Worm (Caenorhabditis elegans) whole organism, mixed stage, embryonic: Measurements from ENCODE around the gene F35H10.5.

Source experiments
- M03D4.4 ChIP-seq: sonication (generic microtip); optimal IDR thresholded peaks from 2 replicates; lab custom pipeline; 2017; ENCODE audit warnings: mild to moderate bottlenecking, missing genetic modification characterization, missing compliant biosample characterization
- bed-3 ChIP-seq: fragments of 200-800 bp; sonication (Bioruptor generic); optimal IDR thresholded peaks from 3 replicates; lab custom pipeline; 2018; ENCODE audit warnings: mild to moderate bottlenecking, missing genetic modification characterization, moderate library complexity, missing compliant biosample characterization
- blmp-1 ChIP-seq: fragments of 150-350 bp; optimal IDR thresholded peaks from 2 replicates; lab custom pipeline; 2014; ENCODE audit warnings: missing biosample characterization, missing genetic modification characterization
- ceh-39 ChIP-seq: fragments of 150-350 bp; optimal IDR thresholded peaks from 2 replicates; lab custom pipeline; 2014; ENCODE audit warnings: missing biosample characterization, missing genetic modification characterization
- ceh-43 ChIP-seq: fragments of 200-800 bp; sonication (Bioruptor generic); optimal IDR thresholded peaks from 2 replicates; lab custom pipeline; 2018; ENCODE audit warnings: mild to moderate bottlenecking, missing genetic modification characterization, moderate library complexity, missing compliant biosample characterization
- ceh-83 ChIP-seq: fragments of 200-800 bp; sonication (Bioruptor generic); optimal IDR thresholded peaks from 2 replicates; lab custom pipeline; 2018; ENCODE audit warnings: mild to moderate bottlenecking, missing genetic modification characterization, missing compliant biosample characterization
- ces-1 ChIP-seq: fragments of 150-350 bp; optimal IDR thresholded peaks from 2 replicates; lab custom pipeline; 2014; ENCODE audit warnings: missing biosample characterization, missing genetic modification reagents, missing genetic modification characterization
- drap-1 ChIP-seq: fragments of 200-800 bp; sonication (Bioruptor generic); optimal IDR thresholded peaks from 3 replicates; lab custom pipeline; 2018; ENCODE audit warnings: mild to moderate bottlenecking, missing genetic modification characterization, missing compliant biosample characterization
- elt-1 ChIP-seq: sonication (generic microtip); optimal IDR thresholded peaks from 2 replicates; lab custom pipeline; 2017; ENCODE audit warnings: missing genetic modification characterization, mild to moderate bottlenecking, missing compliant biosample characterization, antibody characterized with exemption, moderate library complexity, borderline replicate concordance; ENCODE audit not compliant: insufficient read depth
- elt-3 ChIP-seq: fragments of 150-350 bp; optimal IDR thresholded peaks from 2 replicates; lab custom pipeline; 2014; ENCODE audit warnings: missing biosample characterization, missing genetic modification characterization
- flh-1 ChIP-seq: fragments of 200-800 bp; sonication (Bioruptor generic); optimal IDR thresholded peaks from 2 replicates; lab custom pipeline; 2018; ENCODE audit warnings: mild to moderate bottlenecking, missing genetic modification characterization, moderate library complexity, missing compliant biosample characterization
- ham-2 ChIP-seq: fragments of 200-800 bp; sonication (Bioruptor generic); optimal IDR thresholded peaks from 2 replicates; lab custom pipeline; 2018; ENCODE audit warnings: mild to moderate bottlenecking, missing genetic modification characterization, missing compliant biosample characterization
- hlh-1 ChIP-seq: fragments of 150-350 bp; optimal IDR thresholded peaks from 2 replicates; lab custom pipeline; 2014; ENCODE audit warnings: missing biosample characterization, missing genetic modification reagents, missing genetic modification characterization
- lin-13 ChIP-seq: fragments of 150-350 bp; optimal IDR thresholded peaks from 2 replicates; lab custom pipeline; 2014; ENCODE audit warnings: missing biosample characterization, missing genetic modification characterization
- lin-32 ChIP-seq: fragments of 200-800 bp; sonication (Bioruptor generic); optimal IDR thresholded peaks from 2 replicates; lab custom pipeline; 2018; ENCODE audit warnings: mild to moderate bottlenecking, missing genetic modification characterization, missing compliant biosample characterization
- lsy-2 ChIP-seq: fragments of 150-350 bp; optimal IDR thresholded peaks from 2 replicates; lab custom pipeline; 2014; ENCODE audit warnings: missing biosample characterization, missing genetic modification characterization
- mab-5 ChIP-seq: fragments of 150-350 bp; optimal IDR thresholded peaks from 2 replicates; lab custom pipeline; 2014; ENCODE audit warnings: missing biosample characterization, missing genetic modification characterization
- mep-1 ChIP-seq: fragments of 150-350 bp; optimal IDR thresholded peaks from 2 replicates; lab custom pipeline; 2017; ENCODE audit warnings: missing biosample characterization, missing genetic modification reagents, missing genetic modification characterization, inconsistent platforms
- mls-2 ChIP-seq: sonication (generic microtip); optimal IDR thresholded peaks from 2 replicates; lab custom pipeline; 2016; ENCODE audit warnings: mild to moderate bottlenecking, missing genetic modification characterization, moderate library complexity, missing compliant biosample characterization
- nhr-12 ChIP-seq: fragments of 150-350 bp; optimal IDR thresholded peaks from 2 replicates; lab custom pipeline; 2014; ENCODE audit warnings: missing biosample characterization, missing genetic modification characterization
- nhr-2 ChIP-seq: fragments of 150-350 bp; optimal IDR thresholded peaks from 2 replicates; lab custom pipeline; 2014; ENCODE audit warnings: missing biosample characterization, missing genetic modification characterization
- nhr-237 ChIP-seq: fragments of 150-350 bp; optimal IDR thresholded peaks from 2 replicates; lab custom pipeline; 2014; ENCODE audit warnings: missing biosample characterization, missing genetic modification characterization
- nhr-28 ChIP-seq: fragments of 150-350 bp; optimal IDR thresholded peaks from 2 replicates; lab custom pipeline; 2014; ENCODE audit warnings: missing biosample characterization, missing genetic modification characterization
- nhr-76 ChIP-seq: sonication (generic microtip); optimal IDR thresholded peaks from 2 replicates; lab custom pipeline; 2017; ENCODE audit warnings: missing biosample characterization, missing genetic modification characterization
- pha-4 ChIP-seq: fragments of 150-350 bp; optimal IDR thresholded peaks from 2 replicates; lab custom pipeline; 2018; ENCODE audit warnings: missing biosample characterization, missing genetic modification reagents, missing genetic modification characterization
- sem-2 ChIP-seq: fragments of 200-800 bp; sonication (Bioruptor generic); optimal IDR thresholded peaks from 2 replicates; lab custom pipeline; 2018; ENCODE audit warnings: mild to moderate bottlenecking, missing genetic modification characterization, missing compliant biosample characterization
- snpc-4 ChIP-seq: fragments of 150-350 bp; optimal IDR thresholded peaks from 2 replicates; lab custom pipeline; 2014; ENCODE audit warnings: missing biosample characterization, missing genetic modification characterization
- sptf-1 ChIP-seq: sonication (generic microtip); optimal IDR thresholded peaks from 2 replicates; lab custom pipeline; 2017; ENCODE audit warnings: mild to moderate bottlenecking, missing genetic modification characterization, moderate library complexity, missing compliant biosample characterization
- tbx-8 ChIP-seq: fragments of 200-800 bp; sonication (Bioruptor generic); optimal IDR thresholded peaks from 2 replicates; lab custom pipeline; 2018; ENCODE audit warnings: mild to moderate bottlenecking, missing genetic modification characterization, moderate library complexity, missing compliant biosample characterization
- unc-120 ChIP-seq: sonication (generic microtip); optimal IDR thresholded peaks from 2 replicates; lab custom pipeline; 2017; ENCODE audit warnings: missing genetic modification characterization, missing compliant biosample characterization; ENCODE audit not compliant: poor library complexity, severe bottlenecking
- unc-39 ChIP-seq: fragments of 150-350 bp; optimal IDR thresholded peaks from 2 replicates; lab custom pipeline; 2014; ENCODE audit warnings: missing biosample characterization, missing genetic modification characterization
- unc-62 ChIP-seq: fragments of 150-350 bp; optimal IDR thresholded peaks from 2 replicates; lab custom pipeline; 2014; ENCODE audit warnings: missing biosample characterization, missing genetic modification reagents, missing genetic modification characterization
- zip-8 ChIP-seq: fragments of 150-350 bp; optimal IDR thresholded peaks from 2 replicates; lab custom pipeline; 2014; ENCODE audit warnings: missing biosample characterization, missing genetic modification characterization
- ztf-11 ChIP-seq: fragments of 150-350 bp; optimal IDR thresholded peaks from 2 replicates; lab custom pipeline; 2014; ENCODE audit warnings: missing biosample characterization, missing genetic modification characterization

The F35H10.5 gene

DNA sequence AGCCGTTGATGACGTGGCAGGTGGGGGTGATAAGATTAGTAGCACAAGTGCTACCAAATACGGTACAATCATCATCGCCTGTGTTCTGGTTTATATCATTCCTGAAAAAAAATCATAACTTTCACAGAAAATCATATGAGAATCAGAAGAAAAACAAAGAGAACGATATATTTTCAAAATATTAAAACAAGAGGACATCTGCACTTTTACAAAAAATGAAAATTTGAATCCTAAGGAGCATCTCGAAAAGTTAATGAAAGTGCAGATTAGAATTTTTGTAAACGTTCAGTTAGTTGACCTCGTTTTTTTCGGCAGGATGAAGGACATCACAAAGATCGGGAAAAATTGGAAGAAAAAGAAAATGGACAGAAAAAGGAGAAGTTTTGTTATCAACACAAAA, 12.3 kb downstream of the F35H10.5 start, which contains the start of gene F35H10.10:
Gene F35H10.10, minus strand, starts transcription at position 101 of the 400 bp plus-strand sequence.
- TF ChIP-seq ham-2 (GFP tag; lab: Kevin White, UChicago) = no peak
- no peak for TF ChIP-seq mls-2
- TF ChIP-seq blmp-1 = no peak
- TF ChIP-seq tbx-8 = no peak
- no peak for TF ChIP-seq mep-1 (tag; lab: Kevin White, UChicago)
- TF ChIP-seq bed-3 (GFP tag; lab: Kevin White, UChicago) = no peak
- TF ChIP-seq unc-39 = no peak
- no peak for TF ChIP-seq ceh-83 (GFP tag; lab: Kevin White, UChicago)
- no peak for TF ChIP-seq lin-13
- no peak for TF ChIP-seq unc-62 (GFP tag; lab: Kevin White, UChicago)
- TF ChIP-seq zip-8 (tag; lab: Kevin White, UChicago) = no peak
- no peak for TF ChIP-seq elt-1 (tag; lab: Kevin White, UChicago)
- no peak for TF ChIP-seq hlh-1 (tag; lab: Kevin White, UChicago)
- TF ChIP-seq ceh-39 (tag; lab: Kevin White, UChicago) = no peak
- TF ChIP-seq mab-5 (tag; lab: Kevin White, UChicago) = no peak
- no peak for TF ChIP-seq ces-1 (GFP tag; lab: Kevin White, UChicago)
- no peak for TF ChIP-seq M03D4.4
- TF ChIP-seq sptf-1 (tag; lab: Kevin White, UChicago) = no peak

- TF ChIP-seq sptf-1 (tag; lab: Kevin White, UChicago) = no peak
- TF ChIP-seq elt-3 (tag; lab: Kevin White, UChicago) = no peak
- no peak for TF ChIP-seq hlh-1 (tag; lab: Kevin White, UChicago)
- no peak for TF ChIP-seq nhr-237 (tag; lab: Kevin White, UChicago)
- TF ChIP-seq lsy-2 (tag; lab: Kevin White, UChicago) = no peak
- TF ChIP-seq nhr-12 (tag; lab: Kevin White, UChicago) = no peak
- no peak for TF ChIP-seq ces-1 (GFP tag; lab: Kevin White, UChicago)
- TF ChIP-seq pha-4 (tag; lab: Kevin White, UChicago) = no peak
- no peak for TF ChIP-seq sem-2
- no peak for TF ChIP-seq ceh-43 (GFP tag; lab: Kevin White, UChicago)
- no peak for TF ChIP-seq nhr-28 (tag; lab: Kevin White, UChicago)
- no peak for TF ChIP-seq flh-1 (GFP tag; lab: Kevin White, UChicago)
- TF ChIP-seq bed-3 (GFP tag; lab: Kevin White, UChicago) = no peak
- TF ChIP-seq tbx-8 = no peak
- no peak for TF ChIP-seq nhr-2 (tag; lab: Kevin White, UChicago)
- no peak for TF ChIP-seq zip-8 (tag; lab: Kevin White, UChicago)
- no peak for TF ChIP-seq mep-1 (tag; lab: Kevin White, UChicago)
- no peak for TF ChIP-seq unc-120
Measured at ce11 chrIV:8317800-8318199, 17.2 kb downstream of the F35H10.5 start.

DNA sequence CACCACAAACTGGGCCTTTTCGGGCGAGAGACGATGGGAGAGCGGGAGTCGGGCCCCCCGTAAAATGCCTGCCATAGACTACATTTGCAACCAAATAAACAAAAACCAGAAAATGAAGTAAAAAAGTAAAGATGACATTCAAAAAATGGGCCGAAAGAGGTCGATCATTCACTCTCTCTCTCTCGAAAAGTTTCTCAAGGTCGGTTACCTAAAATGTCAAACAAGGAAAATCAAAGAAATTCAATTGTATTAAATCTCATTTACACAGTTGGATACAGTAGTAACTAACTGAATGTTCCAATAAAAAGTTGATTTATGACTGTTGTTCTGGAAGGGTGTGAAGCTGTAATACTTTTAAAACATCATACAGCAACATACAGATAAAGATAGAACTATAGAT, 18.2 kb downstream of the F35H10.5 start:
- no peak for TF ChIP-seq sem-2
- TF ChIP-seq ztf-11 (tag; lab: Kevin White, UChicago) = no peak
- TF ChIP-seq unc-39 = no peak
- no peak for TF ChIP-seq ceh-83 (GFP tag; lab: Kevin White, UChicago)
- no peak for TF ChIP-seq unc-120
- TF ChIP-seq nhr-76 (tag; lab: Kevin White, UChicago) = no peak
- no peak for TF ChIP-seq drap-1
- no peak for TF ChIP-seq M03D4.4
- no peak for TF ChIP-seq snpc-4

ce11 chrIV:8325667-8326066, 25.1 kb downstream of the F35H10.5 start, which contains the start of gene F35H10.3:
TSS of gene F35H10.3 (plus strand) at chrIV:8325967.
- no peak for TF ChIP-seq unc-62 (GFP tag; lab: Kevin White, UChicago)
- no peak for TF ChIP-seq unc-39
- no peak for TF ChIP-seq zip-8 (tag; lab: Kevin White, UChicago)
- no peak for TF ChIP-seq nhr-76 (tag; lab: Kevin White, UChicago)
- TF ChIP-seq tbx-8 = no peak
- no peak for TF ChIP-seq mep-1 (tag; lab: Kevin White, UChicago)
- TF ChIP-seq drap-1 = no peak
- TF ChIP-seq lin-32 (GFP tag; lab: Kevin White, UChicago) = no peak
- no peak for TF ChIP-seq nhr-237 (tag; lab: Kevin White, UChicago)
- TF ChIP-seq hlh-1 (tag; lab: Kevin White, UChicago) = no peak
- TF ChIP-seq nhr-28 (tag; lab: Kevin White, UChicago) = no peak
- no peak for TF ChIP-seq ces-1 (GFP tag; lab: Kevin White, UChicago)
- no peak for TF ChIP-seq ceh-83 (GFP tag; lab: Kevin White, UChicago)
- TF ChIP-seq nhr-12 (tag; lab: Kevin White, UChicago) = no peak
- no peak for TF ChIP-seq mab-5 (tag; lab: Kevin White, UChicago)
- no peak for TF ChIP-seq sem-2
